ENCODE assay signal across 6 worm cellular contexts in the genomic region with DNA sequence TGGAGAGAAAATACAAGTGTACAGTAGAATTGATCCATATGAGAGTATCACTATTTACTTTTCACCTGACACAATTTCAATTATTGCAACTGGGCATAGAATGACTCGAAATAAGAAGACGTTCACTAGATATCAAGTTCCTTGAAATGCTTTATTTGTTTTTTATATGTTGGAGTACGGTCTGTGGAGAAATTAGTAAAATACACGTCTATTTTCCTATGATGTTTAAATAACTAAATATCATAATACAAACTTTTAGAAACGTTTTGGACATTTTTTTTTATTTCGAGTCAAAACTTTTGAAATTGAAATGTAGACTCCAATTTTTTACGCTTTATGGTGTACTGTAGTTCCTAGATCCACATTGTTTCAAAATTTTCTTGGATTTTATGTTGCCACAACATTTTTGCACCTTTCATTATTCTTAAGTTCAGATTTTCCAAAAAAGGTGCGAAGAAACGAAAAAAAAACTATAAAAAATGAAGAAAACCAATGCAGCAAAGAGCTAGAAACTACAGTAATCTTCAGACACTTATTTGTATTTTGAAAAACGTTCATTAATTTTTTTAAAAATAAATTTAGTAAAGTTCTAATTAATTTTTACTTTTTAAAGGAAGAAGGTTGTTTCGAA.
TF ChIP-seq lines count a peak whose summit lies in the region.

No protein-coding gene starts in this region.

TF ChIP-seq in whole organism, L1 larva, 84 proteins besides CTCF, POLR2A, EP300 and RAD21 (continues in another document):
- TF ChIP-seq snu-23 (GFP tag; optimal IDR thresholded peaks at IDR 0.05; lab: Kevin White, UChicago) (no peak), nhr-71 (tag; optimal IDR thresholded peaks at IDR 0.05; lab: Kevin White, UChicago) (peak; percentile 28), nhr-90 (tag; optimal IDR thresholded peaks at IDR 0.05; lab: Kevin White, UChicago; ENCODE audit: poor library complexity) (peak; percentile 53), efl-1 (optimal IDR thresholded peaks at IDR 0.05; lab: Kevin White, UChicago) (no peak), efl-1 (GFP tag; optimal IDR thresholded peaks at IDR 0.05 in 1 of 2; lab: Kevin White, UChicago) (peak in 1 of 2 experiments; percentile 1), nhr-47 (tag; optimal IDR thresholded peaks at IDR 0.05; lab: Kevin White, UChicago) (peak; percentile 49), hlh-4 (tag; optimal IDR thresholded peaks at IDR 0.05; lab: Kevin White, UChicago) (no peak), lir-3 (tag; optimal IDR thresholded peaks at IDR 0.05; lab: Kevin White, UChicago; ENCODE audit: poor library complexity) (no peak), nhr-11 (tag; optimal IDR thresholded peaks at IDR 0.05; lab: Kevin White, UChicago) (no peak), snpc-4 (tag; optimal IDR thresholded peaks at IDR 0.05; lab: Kevin White, UChicago) (no peak), C04F5.9 (tag; optimal IDR thresholded peaks at IDR 0.05; lab: Kevin White, UChicago) (no peak), mep-1 (tag; optimal IDR thresholded peaks at IDR 0.05; lab: Kevin White, UChicago) (no peak), elt-3 (tag; optimal IDR thresholded peaks at IDR 0.05; lab: Kevin White, UChicago) (peak in 1 of 6 experiments; percentile 10), ceh-63 (GFP tag; optimal IDR thresholded peaks at IDR 0.05; lab: Kevin White, UChicago) (no peak)

TF ChIP-seq in whole organism, L2 larva, 48 proteins besides CTCF, POLR2A, EP300 and RAD21 (continues in another document):
- TF ChIP-seq ama-1 (optimal IDR thresholded peaks at IDR 0.05; lab: Kevin White, UChicago) (peak; percentile 14), ztf-4 (tag; optimal IDR thresholded peaks at IDR 0.05; lab: Kevin White, UChicago) (peak; percentile 42), sma-3 (GFP tag; optimal IDR thresholded peaks at IDR 0.05; lab: Kevin White, UChicago) (peak; percentile 43), skn-1 (tag; optimal IDR thresholded peaks at IDR 0.05; lab: Kevin White, UChicago) (no peak), nhr-25 (tag; optimal IDR thresholded peaks at IDR 0.05; lab: Kevin White, UChicago) (peak; percentile 71), blmp-1 (tag; optimal IDR thresholded peaks at IDR 0.05; lab: Kevin White, UChicago; ENCODE audit: insufficient read depth) (peak; percentile 35), sem-4 (tag; optimal IDR thresholded peaks at IDR 0.05; lab: Kevin White, UChicago) (no peak), crh-2 (tag; optimal IDR thresholded peaks at IDR 0.05; lab: Kevin White, UChicago) (no peak), dmd-4 (tag; optimal IDR thresholded peaks at IDR 0.05; lab: Kevin White, UChicago) (no peak), lin-13 (GFP tag; optimal IDR thresholded peaks at IDR 0.05; lab: Kevin White, UChicago) (peak; percentile 2), nhr-21 (tag; optimal IDR thresholded peaks at IDR 0.05; lab: Kevin White, UChicago) (peak; percentile 10), zag-1 (tag; optimal IDR thresholded peaks at IDR 0.05; lab: Kevin White, UChicago) (no peak), lsy-2 (tag; optimal IDR thresholded peaks at IDR 0.05; lab: Kevin White, UChicago) (peak in 1 of 2 experiments; percentile 53), peb-1 (tag; optimal IDR thresholded peaks at IDR 0.05; lab: Kevin White, UChicago) (no peak)

TF ChIP-seq in whole organism, L3 larva, 47 proteins besides CTCF, POLR2A, EP300 and RAD21 (continues in another document):
- TF ChIP-seq lsy-12 (tag; optimal IDR thresholded peaks at IDR 0.05; lab: Kevin White, UChicago) (peak; percentile 78), lin-39 (tag; optimal IDR thresholded peaks at IDR 0.05; lab: Kevin White, UChicago) (no peak), ceh-16 (tag; optimal IDR thresholded peaks at IDR 0.05; lab: Kevin White, UChicago) (no peak), ceh-82 (tag; optimal IDR thresholded peaks at IDR 0.05; lab: Kevin White, UChicago) (no peak), tbx-2 (tag; optimal IDR thresholded peaks at IDR 0.05; lab: Kevin White, UChicago) (no peak), nhr-11 (tag; optimal IDR thresholded peaks at IDR 0.05; lab: Kevin White, UChicago) (no peak), sea-2 (GFP tag; optimal IDR thresholded peaks at IDR 0.05; lab: Kevin White, UChicago) (no peak), skn-1 (tag; optimal IDR thresholded peaks at IDR 0.05; lab: Kevin White, UChicago) (no peak), nhr-77 (tag; optimal IDR thresholded peaks at IDR 0.05; lab: Kevin White, UChicago) (no peak), snpc-4 (tag; optimal IDR thresholded peaks at IDR 0.05; lab: Kevin White, UChicago) (no peak), lin-15B (tag; optimal IDR thresholded peaks at IDR 0.05; lab: Kevin White, UChicago) (no peak), nhr-23 (tag; optimal IDR thresholded peaks at IDR 0.05; lab: Kevin White, UChicago) (peak; percentile 62), ztf-11 (tag; optimal IDR thresholded peaks at IDR 0.05; lab: Kevin White, UChicago) (no peak), elt-2 (tag; optimal IDR thresholded peaks at IDR 0.05; lab: Kevin White, UChicago) (peak; percentile 15), fos-1 (tag; optimal IDR thresholded peaks at IDR 0.05; lab: Kevin White, UChicago) (no peak), hmg-11 (tag; optimal IDR thresholded peaks at IDR 0.05; lab: Kevin White, UChicago) (no peak)

TF ChIP-seq in whole organism, L4 larva, 104 proteins besides CTCF, POLR2A, EP300 and RAD21 (continues in another document):
- TF ChIP-seq D1046.2 (GFP tag; IDR thresholded peaks at IDR 0.05; lab: Robert Waterston, UW) (peak; percentile 85), nhr-76 (tag; optimal IDR thresholded peaks at IDR 0.05; lab: Kevin White, UChicago) (no peak), attf-4 (tag; optimal IDR thresholded peaks at IDR 0.05; lab: Kevin White, UChicago) (no peak), egl-43 (GFP tag; IDR thresholded peaks at IDR 0.05; lab: Robert Waterston, UW) (no peak), nhr-11 (tag; optimal IDR thresholded peaks at IDR 0.05; lab: Kevin White, UChicago) (no peak), lin-15B (tag; optimal IDR thresholded peaks at IDR 0.05; lab: Kevin White, UChicago) (no peak), snpc-1.2 (GFP tag; IDR thresholded peaks at IDR 0.05; lab: Robert Waterston, UW) (peak; percentile 40; the same call in 1 of the 2 replicates), Y48G9A.11 (GFP tag; IDR thresholded peaks at IDR 0.05; lab: Robert Waterston, UW) (no peak), mep-1 (tag; optimal IDR thresholded peaks at IDR 0.05; lab: Kevin White, UChicago) (peak; percentile 90), lin-39 (tag; optimal IDR thresholded peaks at IDR 0.05; lab: Kevin White, UChicago) (no peak), lin-29 (GFP tag; IDR thresholded peaks at IDR 0.05; lab: Robert Waterston, UW) (no peak), F37D6.2 (tag; optimal IDR thresholded peaks at IDR 0.05; lab: Kevin White, UChicago) (no peak), dmd-9 (GFP tag; IDR thresholded peaks at IDR 0.05; lab: Robert Waterston, UW) (no peak), nhr-102 (tag; optimal IDR thresholded peaks at IDR 0.05; lab: Kevin White, UChicago) (peak; percentile 68), daf-16 (GFP tag; optimal IDR thresholded peaks at IDR 0.05; lab: Kevin White, UChicago) (no peak), daf-16 (tag; optimal IDR thresholded peaks at IDR 0.05; lab: Kevin White, UChicago) (peak; percentile 33)

TF ChIP-seq in whole organism, early embryonic, 17 proteins besides CTCF, POLR2A, EP300 and RAD21:
- TF ChIP-seq tbx-11 (GFP tag; IDR thresholded peaks at IDR 0.05; lab: Robert Waterston, UW) (0 out of 2 replicates have a peak, but pooled peaks have one; percentile 40), sea-1 (GFP tag; conservative IDR thresholded peaks at IDR 0.05; lab: Robert Waterston, UW) (no peak), tra-4 (tag; optimal IDR thresholded peaks at IDR 0.05; lab: Kevin White, UChicago) (no peak)

TF ChIP-seq in whole organism, young adult, 124 proteins besides CTCF, POLR2A, EP300 and RAD21:
- no peak for TF ChIP-seq tbp1 (GFP tag; optimal IDR thresholded peaks at IDR 0.05; lab: Kevin White, UChicago)
- 0 out of 2 replicates have a peak, but pooled peaks have one; percentile 9 for TF ChIP-seq ceh-40 (GFP tag; IDR thresholded peaks at IDR 0.05; lab: Robert Waterston, UW)
- no peak for TF ChIP-seq aptf-3 (GFP tag; IDR thresholded peaks at IDR 0.05; lab: Robert Waterston, UW)
- no peak for TF ChIP-seq hsf-1 (GFP tag; IDR thresholded peaks at IDR 0.05; lab: Robert Waterston, UW)
- peak; percentile 14; the same call in 1 of the 2 replicates for TF ChIP-seq lin-26 (GFP tag; IDR thresholded peaks at IDR 0.05; lab: Robert Waterston, UW)
- TF ChIP-seq somi-1 (GFP tag; optimal IDR thresholded peaks at IDR 0.05; lab: Kevin White, UChicago) = peak; percentile 34
- TF ChIP-seq lin-40 (tag; optimal IDR thresholded peaks at IDR 0.05; lab: Kevin White, UChicago) = peak; percentile 48
- TF ChIP-seq attf-3 (GFP tag; conservative IDR thresholded peaks at IDR 0.05; lab: Robert Waterston, UW) = no peak
- TF ChIP-seq T26A5.8 (tag; optimal IDR thresholded peaks at IDR 0.05; lab: Kevin White, UChicago) = peak; percentile 21
- TF ChIP-seq cebp-1 (GFP tag; IDR thresholded peaks at IDR 0.05; lab: Robert Waterston, UW) = no peak
- TF ChIP-seq cebp-1 (tag; optimal IDR thresholded peaks at IDR 0.05; lab: Kevin White, UChicago) = peak; percentile 43
- TF ChIP-seq pbrm-1 (GFP tag; IDR thresholded peaks at IDR 0.05; lab: Robert Waterston, UW) = 0 out of 2 replicates have a peak, but pooled peaks have one; percentile 36
- 0 out of 2 replicates have a peak, but pooled peaks have one; percentile 47 for TF ChIP-seq Y56A3A.18 (GFP tag; IDR thresholded peaks at IDR 0.05; lab: Robert Waterston, UW)
- TF ChIP-seq dpl-1 (GFP tag; optimal IDR thresholded peaks at IDR 0.05; lab: Kevin White, UChicago) = no peak
- peak; percentile 45 for TF ChIP-seq F57C9.4 (tag; optimal IDR thresholded peaks at IDR 0.05; lab: Kevin White, UChicago)
- TF ChIP-seq B0336.3 (GFP tag; IDR thresholded peaks at IDR 0.05; lab: Robert Waterston, UW) = 0 out of 2 replicates have a peak, but pooled peaks have one; percentile 13
- TF ChIP-seq repo-1 (tag; optimal IDR thresholded peaks at IDR 0.05; lab: Kevin White, UChicago) = peak; percentile 76
- TF ChIP-seq chd-7 (tag; optimal IDR thresholded peaks at IDR 0.05; lab: Kevin White, UChicago) = peak; percentile 39
- 0 out of 2 replicates have a peak, but pooled peaks have one; percentile 11 for TF ChIP-seq Y95B8A.8 (GFP tag; IDR thresholded peaks at IDR 0.05; lab: Robert Waterston, UW)
- peak; percentile 41 for TF ChIP-seq ama-1 (optimal IDR thresholded peaks at IDR 0.05; lab: Kevin White, UChicago)
- no peak for TF ChIP-seq ama-1 (GFP tag; optimal IDR thresholded peaks at IDR 0.05; lab: Kevin White, UChicago)
- no peak for TF ChIP-seq lsl-1 (GFP tag; optimal IDR thresholded peaks at IDR 0.05; lab: Kevin White, UChicago)
